Worm (Caenorhabditis elegans) whole organism, L4 larva: ENCODE measurements around the gene tag-280.

ENCODE experiments used
- D1046.2 ChIP-seq: fragments of 200-800 bp; sonication (Bioruptor generic); IDR thresholded peaks from 2 replicates; pipeline ENCODE4 v1.3.6; 2022; ENCODE audit warnings: missing genetic modification characterization, missing compliant biosample characterization
- F26F4.8 ChIP-seq: fragments of 200-800 bp; sonication (Bioruptor generic); conservative IDR thresholded peaks from 2 replicates; pipeline ENCODE4 v1.3.6; 2022; ENCODE audit warnings: missing genetic modification characterization, missing compliant biosample characterization
- F37D6.2 ChIP-seq: sonication (generic microtip); optimal IDR thresholded peaks from 2 replicates; lab custom pipeline; 2016; ENCODE audit warnings: mild to moderate bottlenecking, missing genetic modification characterization, missing compliant biosample characterization
- F49E8.2 ChIP-seq: sonication (generic microtip); optimal IDR thresholded peaks from 2 replicates; lab custom pipeline; 2016; ENCODE audit warnings: missing compliant biosample characterization, mild to moderate bottlenecking, missing genetic modification characterization, borderline replicate concordance
- R02D3.7 ChIP-seq: fragments of 150-350 bp; sonication (generic microtip); optimal IDR thresholded peaks from 3 replicates; lab custom pipeline; 2014; ENCODE audit warnings: missing biosample characterization, missing genetic modification characterization
- Y48G9A.11 ChIP-seq: fragments of 200-800 bp; sonication (Bioruptor generic); IDR thresholded peaks from 2 replicates; pipeline ENCODE4 v1.3.6; 2022; ENCODE audit warnings: missing genetic modification reagents, missing genetic modification characterization, missing compliant biosample characterization
- Y5F2A.4 ChIP-seq: fragments of 200-800 bp; sonication (Bioruptor generic); optimal IDR thresholded peaks from 2 replicates; lab custom pipeline; 2018; ENCODE audit warnings: mild to moderate bottlenecking, missing genetic modification characterization, missing compliant biosample characterization
- ZK337.2 ChIP-seq: fragments of 200-800 bp; sonication (Bioruptor generic); IDR thresholded peaks from 2 replicates; pipeline ENCODE4 v1.3.6; 2022; ENCODE audit warnings: missing genetic modification reagents, missing genetic modification characterization, missing compliant biosample characterization
- aha-1 ChIP-seq: fragments of 150-350 bp; peaks from one replicate; lab custom pipeline; 2014; ENCODE audit warnings: missing biosample characterization, missing genetic modification characterization
- attf-4 ChIP-seq: sonication (generic microtip); optimal IDR thresholded peaks from 3 replicates; lab custom pipeline; 2017; ENCODE audit warnings: missing biosample characterization, missing genetic modification characterization
- ceh-44 ChIP-seq: fragments of 200-800 bp; sonication (Bioruptor generic); IDR thresholded peaks from 2 replicates; pipeline ENCODE4 v1.3.6; 2022; ENCODE audit warnings: missing genetic modification reagents, missing genetic modification characterization, missing compliant biosample characterization
- daf-16 ChIP-seq, 3 experiments: sonication (generic microtip); optimal IDR thresholded peaks; 2 replicates each; lab custom pipeline; 2016 to 2017; ENCODE audit warnings: missing genetic modification characterization in 3 of 3, missing genetic modification reagents in 3 of 3, mild to moderate bottlenecking in 2 of 3, missing compliant biosample characterization in 2 of 3, missing biosample characterization in 1 of 3, moderate library complexity in 1 of 3
- daf-19 ChIP-seq: fragments of 200-800 bp; sonication (Bioruptor generic); conservative IDR thresholded peaks from 2 replicates; pipeline ENCODE4 v1.3.6; 2022; ENCODE audit warnings: missing genetic modification characterization, missing compliant biosample characterization
- daf-8 ChIP-seq: fragments of 200-800 bp; sonication (Bioruptor generic); IDR thresholded peaks from 2 replicates; pipeline ENCODE4 v1.3.6; 2022; ENCODE audit warnings: missing genetic modification characterization, missing compliant biosample characterization
- dmd-6 ChIP-seq: fragments of 200-800 bp; sonication (Bioruptor generic); IDR thresholded peaks from 2 replicates; pipeline ENCODE4 v1.3.6; 2022; ENCODE audit warnings: missing genetic modification reagents, missing genetic modification characterization, missing compliant biosample characterization
- dmd-9 ChIP-seq: fragments of 200-800 bp; sonication (Bioruptor generic); IDR thresholded peaks from 2 replicates; pipeline ENCODE4 v1.3.6; 2022; ENCODE audit warnings: missing genetic modification reagents, missing genetic modification characterization, missing compliant biosample characterization
- egl-43 ChIP-seq: fragments of 200-800 bp; sonication (Bioruptor generic); IDR thresholded peaks from 2 replicates; pipeline ENCODE4 v1.3.6; 2022; ENCODE audit warnings: missing genetic modification reagents, missing genetic modification characterization, missing compliant biosample characterization
- fkh-10 ChIP-seq: fragments of 150-350 bp; optimal IDR thresholded peaks from 2 replicates; lab custom pipeline; 2014; ENCODE audit warnings: missing biosample characterization, missing genetic modification reagents, missing genetic modification characterization
- gei-8 ChIP-seq: fragments of 200-800 bp; sonication (Bioruptor generic); optimal IDR thresholded peaks from 2 replicates; lab custom pipeline; 2018; ENCODE audit warnings: mild to moderate bottlenecking, missing genetic modification characterization, missing compliant biosample characterization
- hlh-11 ChIP-seq: fragments of 200-800 bp; sonication (Bioruptor generic); optimal IDR thresholded peaks from 2 replicates; lab custom pipeline; 2018; ENCODE audit warnings: mild to moderate bottlenecking, missing genetic modification characterization, missing compliant biosample characterization
- hmg-1.1 ChIP-seq: fragments of 200-800 bp; sonication (Bioruptor generic); IDR thresholded peaks from 2 replicates; pipeline ENCODE4 v1.3.6; 2022; ENCODE audit warnings: missing genetic modification reagents, missing genetic modification characterization, missing compliant biosample characterization
- lin-1 ChIP-seq: fragments of 200-800 bp; sonication (Bioruptor generic); IDR thresholded peaks from 2 replicates; pipeline ENCODE4 v1.3.6; 2022; ENCODE audit warnings: missing genetic modification reagents, missing genetic modification characterization, missing compliant biosample characterization
- lin-13 ChIP-seq: fragments of 150-350 bp; optimal IDR thresholded peaks from 2 replicates; lab custom pipeline; 2014; ENCODE audit warnings: missing biosample characterization, missing genetic modification reagents, missing genetic modification characterization
- lir-3 ChIP-seq: sonication (generic microtip); optimal IDR thresholded peaks from 2 replicates; lab custom pipeline; 2016; ENCODE audit warnings: mild to moderate bottlenecking, missing genetic modification characterization, missing compliant biosample characterization
- lsy-2 ChIP-seq, 2 experiments: fragments of 150-350 bp in 1 of 2; sonication (generic microtip) in 1 of 2; optimal IDR thresholded peaks; 2 replicates each; lab custom pipeline; 2014 to 2017; ENCODE audit warnings: missing biosample characterization in 2 of 2, missing genetic modification characterization in 2 of 2
- madf-5 ChIP-seq, 2 experiments: fragments of 200-800 bp; sonication (Bioruptor generic); IDR thresholded peaks; 2 replicates each; pipeline ENCODE4 v1.3.6; 2022; ENCODE audit warnings: missing compliant biosample characterization in 2 of 2, missing genetic modification characterization in 2 of 2
- madf-9 ChIP-seq: fragments of 200-800 bp; sonication (Bioruptor generic); conservative IDR thresholded peaks from 2 replicates; pipeline ENCODE4 v1.3.6; 2022; ENCODE audit warnings: missing genetic modification reagents, missing genetic modification characterization, missing compliant biosample characterization
- mdl-1 ChIP-seq, 2 experiments: fragments of 150-350 bp in 1 of 2; sonication (generic microtip) in 1 of 2; optimal IDR thresholded peaks; 2 replicates each; lab custom pipeline; 2014 to 2017; ENCODE audit warnings: missing biosample characterization in 2 of 2, missing genetic modification characterization in 2 of 2
- mdt-29 ChIP-seq: fragments of 200-800 bp; sonication (Bioruptor generic); IDR thresholded peaks from 2 replicates; pipeline ENCODE4 v1.3.6; 2022; ENCODE audit warnings: missing genetic modification reagents, missing genetic modification characterization, missing compliant biosample characterization
- mep-1 ChIP-seq: fragments of 150-350 bp; sonication (generic microtip); optimal IDR thresholded peaks from 3 replicates; lab custom pipeline; 2014; ENCODE audit warnings: missing biosample characterization, missing genetic modification characterization
- mxl-3 ChIP-seq: fragments of 200-800 bp; sonication (Bioruptor generic); optimal IDR thresholded peaks from 2 replicates; lab custom pipeline; 2018; ENCODE audit warnings: mild to moderate bottlenecking, missing genetic modification characterization, missing compliant biosample characterization
- nhr-237 ChIP-seq: sonication (generic microtip); optimal IDR thresholded peaks from 2 replicates; lab custom pipeline; 2017; ENCODE audit warnings: missing biosample characterization, missing genetic modification characterization
- nhr-48 ChIP-seq: sonication (generic microtip); optimal IDR thresholded peaks from 2 replicates; lab custom pipeline; 2016; ENCODE audit warnings: mild to moderate bottlenecking, missing genetic modification characterization, missing compliant biosample characterization
- nhr-6 ChIP-seq: fragments of 150-350 bp; optimal IDR thresholded peaks from 2 replicates; lab custom pipeline; 2014; ENCODE audit warnings: missing biosample characterization, missing genetic modification characterization
- pqm-1 ChIP-seq: sonication (generic microtip); optimal IDR thresholded peaks from 2 replicates; lab custom pipeline; 2017; ENCODE audit warnings: missing biosample characterization, missing genetic modification characterization
- snpc-1.2 ChIP-seq: fragments of 200-800 bp; sonication (Bioruptor generic); IDR thresholded peaks from 2 replicates; pipeline ENCODE4 v1.3.6; 2022; ENCODE audit warnings: missing genetic modification reagents, missing genetic modification characterization, missing compliant biosample characterization
- spr-1 ChIP-seq: sonication (generic microtip); optimal IDR thresholded peaks from 2 replicates; lab custom pipeline; 2016; ENCODE audit warnings: mild to moderate bottlenecking, missing genetic modification characterization, missing compliant biosample characterization
- spr-3 ChIP-seq: fragments of 200-800 bp; sonication (Bioruptor generic); optimal IDR thresholded peaks from 2 replicates; lab custom pipeline; 2018; ENCODE audit warnings: mild to moderate bottlenecking, missing genetic modification characterization, missing compliant biosample characterization
- unc-130 ChIP-seq: sonication (generic microtip); optimal IDR thresholded peaks from 2 replicates; lab custom pipeline; 2016; ENCODE audit warnings: missing genetic modification reagents, missing genetic modification characterization, missing compliant biosample characterization
- unc-62 ChIP-seq, 3 experiments: fragments of 150-350 bp in 1 of 3; sonication (generic microtip); optimal IDR thresholded peaks in 2 of 3; peaks in 1 of 3; 1 replicate in 1 of 3; 2 replicates in 2 of 3; lab custom pipeline; 2014 to 2017; ENCODE audit warnings: missing biosample characterization in 3 of 3, missing genetic modification characterization in 3 of 3, missing genetic modification reagents in 3 of 3, missing genotype in 1 of 3
- vab-7 ChIP-seq: fragments of 200-800 bp; sonication (Bioruptor generic); IDR thresholded peaks from 2 replicates; pipeline ENCODE4 v1.3.6; 2022; ENCODE audit warnings: missing genetic modification reagents, missing genetic modification characterization, missing compliant biosample characterization
- zfp-3 ChIP-seq: fragments of 200-800 bp; sonication (Bioruptor generic); conservative IDR thresholded peaks from 2 replicates; pipeline ENCODE4 v1.3.6; 2022; ENCODE audit warnings: missing genetic modification reagents, missing genetic modification characterization, missing compliant biosample characterization
- zip-11 ChIP-seq: fragments of 200-800 bp; sonication (Bioruptor generic); IDR thresholded peaks from 2 replicates; pipeline ENCODE4 v1.3.6; 2022; ENCODE audit warnings: missing genetic modification characterization, missing compliant biosample characterization
- zip-2 ChIP-seq: fragments of 150-350 bp; optimal IDR thresholded peaks from 2 replicates; lab custom pipeline; 2014; ENCODE audit warnings: missing biosample characterization, missing genetic modification characterization

The tag-280 gene

ce11 chrII:12459422-12459821, 1.0 kb upstream of the tag-280 start, which contains the start of gene tag-281 (continued):
- no peak for TF ChIP-seq daf-16 (GFP tag; optimal IDR thresholded peaks at IDR 0.05; lab: Kevin White, UChicago)
- no peak for TF ChIP-seq daf-16 (tag; optimal IDR thresholded peaks at IDR 0.05; lab: Kevin White, UChicago)
- TF ChIP-seq zip-11 (GFP tag; lab: Robert Waterston, UW): no peak
- peak; percentile 66 for TF ChIP-seq lin-13 (GFP tag; lab: Kevin White, UChicago)
- TF ChIP-seq nhr-6 (tag; lab: Kevin White, UChicago): peak; percentile 68
- no peak for TF ChIP-seq F37D6.2
- TF ChIP-seq mxl-3 (GFP tag; lab: Kevin White, UChicago): no peak
- TF ChIP-seq lin-1: no peak
- no peak for TF ChIP-seq nhr-237
- TF ChIP-seq F49E8.2 (tag; lab: Kevin White, UChicago): no peak
- TF ChIP-seq mdl-1 (tag; optimal IDR thresholded peaks at IDR 0.05; lab: Kevin White, UChicago): peak in 1 of 2 experiments; percentile 17
- no peak for TF ChIP-seq aha-1 (tag; lab: Kevin White, UChicago)
- TF ChIP-seq mep-1: no peak
- no peak for TF ChIP-seq R02D3.7 (tag; lab: Kevin White, UChicago)
- no peak for TF ChIP-seq daf-8 (GFP tag; lab: Robert Waterston, UW)
- TF ChIP-seq fkh-10 (GFP tag; lab: Kevin White, UChicago): peak; percentile 21
- no peak for TF ChIP-seq D1046.2 (GFP tag; lab: Robert Waterston, UW)
- TF ChIP-seq pqm-1 (tag; lab: Kevin White, UChicago): no peak
- peak; percentile 60; the same call in 1 of the 2 replicates for TF ChIP-seq zfp-3 (GFP tag; lab: Robert Waterston, UW)
- no peak for TF ChIP-seq madf-5 (GFP tag; IDR thresholded peaks at IDR 0.05; lab: Robert Waterston, UW)
- TF ChIP-seq spr-1: no peak
- TF ChIP-seq lir-3: no peak
- TF ChIP-seq zip-2 (tag; lab: Kevin White, UChicago): no peak
- TF ChIP-seq egl-43 (GFP tag; lab: Robert Waterston, UW): no peak
- peak; percentile 49 for TF ChIP-seq hlh-11
- TF ChIP-seq mdt-29 (GFP tag; lab: Robert Waterston, UW): no peak

- TF ChIP-seq unc-62 (GFP tag; optimal IDR thresholded peaks at IDR 0.05 in 1 of 2; lab: Kevin White, UChicago): no peak
- TF ChIP-seq unc-62 (tag; optimal IDR thresholded peaks at IDR 0.05; lab: Kevin White, UChicago): no peak
- TF ChIP-seq unc-130 (GFP tag; lab: Kevin White, UChicago): no peak
- no peak for TF ChIP-seq Y48G9A.11 (GFP tag; lab: Robert Waterston, UW)
- no peak for TF ChIP-seq ZK337.2
- no peak for TF ChIP-seq madf-9 (GFP tag; lab: Robert Waterston, UW)
- no peak for TF ChIP-seq lsy-2 (tag; optimal IDR thresholded peaks at IDR 0.05; lab: Kevin White, UChicago)
- no peak for TF ChIP-seq F26F4.8 (GFP tag; lab: Robert Waterston, UW)
- TF ChIP-seq vab-7 (GFP tag; lab: Robert Waterston, UW): no peak
- no peak for TF ChIP-seq mep-1
- TF ChIP-seq Y5F2A.4 (GFP tag; lab: Kevin White, UChicago): no peak
Observed at ce11 chrII:12462244-12462643, 1.8 kb downstream of the tag-280 start, which contains the start of gene F15A4.2. Gene F15A4.2 (plus strand): TSS chrII:12462544.

ce11 chrII:12465557-12465956, 5.1 kb downstream of the tag-280 start, which contains the start of gene sre-37:
Gene sre-37 (plus strand): TSS chrII:12465857.
- no peak for TF ChIP-seq ceh-44 (GFP tag; lab: Robert Waterston, UW)
- no peak for TF ChIP-seq snpc-1.2 (GFP tag; lab: Robert Waterston, UW)
- TF ChIP-seq dmd-9 (GFP tag; lab: Robert Waterston, UW): no peak
- no peak for TF ChIP-seq F37D6.2
- no peak for TF ChIP-seq spr-3
- no peak for TF ChIP-seq daf-19 (GFP tag; lab: Robert Waterston, UW)
- no peak for TF ChIP-seq F49E8.2 (tag; lab: Kevin White, UChicago)
- no peak for TF ChIP-seq dmd-6 (GFP tag; lab: Robert Waterston, UW)
- no peak for TF ChIP-seq nhr-48
- TF ChIP-seq madf-9 (GFP tag; lab: Robert Waterston, UW): no peak
- no peak for TF ChIP-seq mdl-1 (tag; optimal IDR thresholded peaks at IDR 0.05; lab: Kevin White, UChicago)
- no peak for TF ChIP-seq lin-1
- TF ChIP-seq attf-4 (tag; lab: Kevin White, UChicago): no peak
- TF ChIP-seq hmg-1.1 (GFP tag; lab: Robert Waterston, UW): no peak
- TF ChIP-seq gei-8 (GFP tag; lab: Kevin White, UChicago): no peak
- TF ChIP-seq, all 104 proteins: peak for 0
